Fruit fly (Drosophila melanogaster): ENCODE measurements around the gene nuf.

Gene nuf

DNA sequence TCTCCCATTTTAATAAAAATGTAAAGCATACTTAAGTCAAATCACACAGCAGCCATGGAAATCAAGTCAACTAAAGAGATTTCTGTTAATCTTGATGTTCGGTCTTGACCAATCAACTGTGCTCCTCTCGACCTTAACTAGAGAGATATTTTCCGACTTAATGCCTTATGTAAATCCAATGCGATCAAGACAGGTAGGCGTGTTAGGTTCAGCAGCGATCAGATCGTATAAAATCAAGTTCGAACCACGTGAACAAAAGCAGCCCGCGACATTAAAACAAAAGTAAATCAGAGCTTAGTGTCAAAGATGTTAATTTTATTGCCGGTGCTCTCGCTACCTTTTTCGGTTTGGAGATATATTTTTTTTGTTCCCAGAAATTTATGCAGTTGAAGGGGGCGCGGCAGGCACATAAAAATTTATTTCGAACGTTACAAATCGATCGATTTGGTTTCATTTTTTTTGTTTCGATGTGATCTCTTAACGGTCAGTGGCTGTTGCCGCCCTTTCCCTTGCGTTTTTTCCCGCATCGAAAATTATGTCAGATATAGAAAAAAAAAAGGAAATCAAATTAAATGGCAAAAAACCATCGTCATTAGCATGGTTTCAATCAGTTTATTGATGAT, 32.6 kb upstream of the nuf start:
- TF ChIP-seq lz (GFP tag; optimal IDR thresholded peaks at IDR 0.05) = no peak
- no peak for TF ChIP-seq salr (GFP tag; optimal IDR thresholded peaks at IDR 0.05)
- TF ChIP-seq CG6792 (GFP tag; optimal IDR thresholded peaks at IDR 0.05) = no peak
- TF ChIP-seq Eip75B (GFP tag; optimal IDR thresholded peaks at IDR 0.05) = no peak
- TF ChIP-seq Sox102F (GFP tag; optimal IDR thresholded peaks at IDR 0.05) = no peak
- no peak for TF ChIP-seq CG6276 (GFP tag; optimal IDR thresholded peaks at IDR 0.05)
- TF ChIP-seq Blimp-1 (GFP tag; optimal IDR thresholded peaks at IDR 0.05) = no peak
- no peak for TF ChIP-seq CG32006 (GFP tag; optimal IDR thresholded peaks at IDR 0.05)
- TF ChIP-seq spab (GFP tag; optimal IDR thresholded peaks at IDR 0.05) = no peak
- no peak for TF ChIP-seq Gug (GFP tag; IDR thresholded peaks at IDR 0.05)
- TF ChIP-seq CG1621 (tag; optimal IDR thresholded peaks at IDR 0.05) = no peak
- TF ChIP-seq CG10669 (GFP tag; optimal IDR thresholded peaks at IDR 0.05) = no peak
- no peak for TF ChIP-seq pdm3 (GFP tag; optimal IDR thresholded peaks at IDR 0.05)
- no peak for TF ChIP-seq Met (GFP tag; optimal IDR thresholded peaks at IDR 0.05)
- no peak for TF ChIP-seq net (GFP tag; optimal IDR thresholded peaks at IDR 0.05)
- TF ChIP-seq Ets21C (GFP tag; optimal IDR thresholded peaks at IDR 0.05) = no peak
- no peak for TF ChIP-seq achi (GFP tag; optimal IDR thresholded peaks at IDR 0.05)
- no peak for TF ChIP-seq fd85E (GFP tag; optimal IDR thresholded peaks at IDR 0.05)
- no peak for TF ChIP-seq Lpt (GFP tag; optimal IDR thresholded peaks at IDR 0.05)
- no peak for TF ChIP-seq Ets96B (tag; optimal IDR thresholded peaks at IDR 0.05)

- TF ChIP-seq CG11902 (GFP tag; optimal IDR thresholded peaks at IDR 0.05) (no peak), CG7368 (GFP tag; optimal IDR thresholded peaks at IDR 0.05) (no peak), CG31627 (GFP tag; optimal IDR thresholded peaks at IDR 0.05) (no peak), CG3919 (GFP tag; optimal IDR thresholded peaks at IDR 0.05) (peak; percentile 48), Sox102F (GFP tag; optimal IDR thresholded peaks at IDR 0.05) (no peak), CG6792 (GFP tag; optimal IDR thresholded peaks at IDR 0.05) (peak; percentile 36), net (GFP tag; optimal IDR thresholded peaks at IDR 0.05) (no peak), cyc (GFP tag; optimal IDR thresholded peaks at IDR 0.05) (no peak), dsx (GFP tag; optimal IDR thresholded peaks at IDR 0.05; ENCODE audit: poor library complexity, severe bottlenecking) (no peak), CG10631 (GFP tag; optimal IDR thresholded peaks at IDR 0.05) (peak; percentile 1), CG6163 (GFP tag; IDR thresholded peaks at IDR 0.05) (no peak), CG16779 (tag; optimal IDR thresholded peaks at IDR 0.05) (no peak), Eip93F (GFP tag; optimal IDR thresholded peaks at IDR 0.05) (no peak), CG4318 (GFP tag; optimal IDR thresholded peaks at IDR 0.05) (no peak), CG10669 (GFP tag; optimal IDR thresholded peaks at IDR 0.05) (peak; percentile 21), OdsH (GFP tag; optimal IDR thresholded peaks at IDR 0.05) (peak; percentile 2), lz (GFP tag; optimal IDR thresholded peaks at IDR 0.05) (no peak), Smox (GFP tag; optimal IDR thresholded peaks at IDR 0.05) (no peak), Hr39 (GFP tag; optimal IDR thresholded peaks at IDR 0.05) (no peak), Ets21C (GFP tag; optimal IDR thresholded peaks at IDR 0.05) (no peak), topi (GFP tag; optimal IDR thresholded peaks at IDR 0.05) (no peak), CG34406 (GFP tag; optimal IDR thresholded peaks at IDR 0.05) (peak; percentile 25), salr (GFP tag; optimal IDR thresholded peaks at IDR 0.05) (peak in 1 of 2 experiments; percentile 4), spab (GFP tag; optimal IDR thresholded peaks at IDR 0.05) (no peak), CG8319 (GFP tag; optimal IDR thresholded peaks at IDR 0.05) (no peak), Sox14 (GFP tag; optimal IDR thresholded peaks at IDR 0.05) (no peak), fd59A (GFP tag; optimal IDR thresholded peaks at IDR 0.05) (no peak), Ets96B (tag; optimal IDR thresholded peaks at IDR 0.05) (no peak), acj6 (GFP tag; optimal IDR thresholded peaks at IDR 0.05) (no peak), vri (GFP tag; optimal IDR thresholded peaks at IDR 0.05) (no peak), CG15336 (GFP tag; IDR thresholded peaks at IDR 0.05) (no peak), Sox15 (GFP tag; optimal IDR thresholded peaks at IDR 0.05) (no peak), achi (GFP tag; optimal IDR thresholded peaks at IDR 0.05) (peak; percentile 16), CG6854 (GFP tag; optimal IDR thresholded peaks at IDR 0.05) (no peak), Eip78C (GFP tag) (peak; percentile 45), ss (GFP tag; optimal IDR thresholded peaks at IDR 0.05) (no peak), Blimp-1 (GFP tag; optimal IDR thresholded peaks at IDR 0.05) (no peak), Hr38 (GFP tag; optimal IDR thresholded peaks at IDR 0.05) (no peak), eg (GFP tag; IDR thresholded peaks at IDR 0.05) (no peak), pdm3 (GFP tag; optimal IDR thresholded peaks at IDR 0.05) (no peak), CG6276 (GFP tag; optimal IDR thresholded peaks at IDR 0.05) (no peak), fkh (GFP tag; optimal IDR thresholded peaks at IDR 0.05) (no peak)
Observed at dm6 chr3L:14160436-14160835, 30.2 kb upstream of the nuf start.

Data from whole organism, prepupa.